In the genomic region with DNA sequence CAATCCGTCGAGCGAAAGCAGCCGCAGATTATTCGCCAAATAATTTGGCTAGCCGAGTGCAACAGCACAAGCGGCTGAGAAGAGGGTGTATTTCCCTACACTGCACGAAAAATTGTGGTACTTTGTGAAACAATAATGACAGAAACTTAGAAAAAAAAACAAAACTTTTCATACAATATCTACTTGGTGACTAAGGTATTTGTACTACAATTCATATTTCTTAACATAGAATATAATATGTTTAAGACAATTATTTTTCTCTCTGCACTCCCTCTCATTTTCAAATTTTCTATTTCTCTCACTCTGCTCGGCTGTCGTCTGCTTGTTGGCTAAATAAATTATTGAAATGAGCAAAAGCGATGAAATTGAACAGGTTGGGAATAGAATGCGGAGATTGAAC, we compare ENCODE assay signal across 4 fruit fly cellular contexts.
TF ChIP-seq lines count a peak whose summit lies in the region.

No protein-coding gene starts in this region.

- no peak for TF ChIP-seq CTCF in whole organism, embryonic (GFP tag; optimal IDR thresholded peaks at IDR 0.05; lab: Kevin White, UChicago)

TF ChIP-seq in whole organism, adult, 20 proteins besides CTCF, POLR2A, EP300 and RAD21:
- TF ChIP-seq CG5204 (GFP tag; optimal IDR thresholded peaks at IDR 0.05; lab: Kevin White, UChicago) (peak; percentile 51), pad (GFP tag; optimal IDR thresholded peaks at IDR 0.05; lab: Kevin White, UChicago) (no peak), CG14711 (tag; optimal IDR thresholded peaks at IDR 0.05; lab: Kevin White, UChicago) (peak; percentile 44), CG12768 (GFP tag; optimal IDR thresholded peaks at IDR 0.05; lab: Kevin White, UChicago) (peak; percentile 11), CG11617 (GFP tag; optimal IDR thresholded peaks at IDR 0.05; lab: Kevin White, UChicago) (no peak), toe (GFP tag; optimal IDR thresholded peaks at IDR 0.05; lab: Kevin White, UChicago) (peak; percentile 70), bab1 (GFP tag; optimal IDR thresholded peaks at IDR 0.05; lab: Kevin White, UChicago) (no peak), cic (GFP tag; optimal IDR thresholded peaks at IDR 0.05; lab: Kevin White, UChicago) (no peak), CG33017 (tag; optimal IDR thresholded peaks at IDR 0.05; lab: Kevin White, UChicago) (peak; percentile 39), tj (GFP tag; optimal IDR thresholded peaks at IDR 0.05; lab: Kevin White, UChicago) (no peak), CG7101 (tag; optimal IDR thresholded peaks at IDR 0.05; lab: Kevin White, UChicago) (peak; percentile 42), Mnt (GFP tag; optimal IDR thresholded peaks at IDR 0.05; lab: Kevin White, UChicago) (no peak), Hr96 (GFP tag; optimal IDR thresholded peaks at IDR 0.05; lab: Kevin White, UChicago) (no peak), CG1620 (GFP tag; optimal IDR thresholded peaks at IDR 0.05; lab: Kevin White, UChicago) (no peak), Clk (GFP tag; optimal IDR thresholded peaks at IDR 0.05; lab: Kevin White, UChicago) (no peak), ovo (GFP tag; optimal IDR thresholded peaks at IDR 0.05; lab: Kevin White, UChicago) (no peak), CG7045 (GFP tag; optimal IDR thresholded peaks at IDR 0.05; lab: Kevin White, UChicago) (peak; percentile 53), kay (GFP tag; lab: Kevin White, UChicago; ENCODE audit: borderline replicate concordance) (no peak), cnc (optimal IDR thresholded peaks at IDR 0.05; lab: Kevin White, UChicago) (no peak), Crg-1 (GFP tag; optimal IDR thresholded peaks at IDR 0.05; lab: Kevin White, UChicago) (no peak)

TF ChIP-seq in whole organism, embryonic, 481 proteins besides CTCF, POLR2A, EP300 and RAD21 (continues in another document):
- TF ChIP-seq CG5245 (GFP tag; optimal IDR thresholded peaks at IDR 0.05; lab: Kevin White, UChicago) (peak; percentile 24), da (GFP tag; optimal IDR thresholded peaks at IDR 0.05; lab: Kevin White, UChicago) (no peak), CG10565 (GFP tag; optimal IDR thresholded peaks at IDR 0.05; lab: Kevin White, UChicago) (no peak), nau (GFP tag; optimal IDR thresholded peaks at IDR 0.05; lab: Kevin White, UChicago) (no peak), klu (GFP tag; IDR thresholded peaks at IDR 0.05; lab: Robert Waterston, UW) (no peak), chif (GFP tag; optimal IDR thresholded peaks at IDR 0.05; lab: Kevin White, UChicago) (no peak), sisA (GFP tag; IDR thresholded peaks at IDR 0.05; lab: Robert Waterston, UW) (no peak; the same call in 1 of the 2 replicates), insv (GFP tag; optimal IDR thresholded peaks at IDR 0.05; lab: Kevin White, UChicago) (no peak), ems (GFP tag; optimal IDR thresholded peaks at IDR 0.05; lab: Kevin White, UChicago) (no peak), CG43689 (GFP tag; IDR thresholded peaks at IDR 0.05; lab: Robert Waterston, UW) (no peak), HHEX (GFP tag; optimal IDR thresholded peaks at IDR 0.05; lab: Kevin White, UChicago) (peak; percentile 11), grn (GFP tag; optimal IDR thresholded peaks at IDR 0.05; lab: Kevin White, UChicago) (no peak), CG9727 (GFP tag; optimal IDR thresholded peaks at IDR 0.05; lab: Kevin White, UChicago) (peak; percentile 36), phol (tag; optimal IDR thresholded peaks at IDR 0.05; lab: Kevin White, UChicago) (peak; percentile 47), Nf-YC (tag; optimal IDR thresholded peaks at IDR 0.05; lab: Kevin White, UChicago) (no peak), Bteb2 (GFP tag; optimal IDR thresholded peaks at IDR 0.05; lab: Kevin White, UChicago) (no peak), Dad (GFP tag; optimal IDR thresholded peaks at IDR 0.05; lab: Kevin White, UChicago) (no peak), CG1832 (GFP tag; optimal IDR thresholded peaks at IDR 0.05; lab: Kevin White, UChicago) (no peak), CG30431 (GFP tag; optimal IDR thresholded peaks at IDR 0.05; lab: Kevin White, UChicago) (no peak), Tbp (GFP tag; optimal IDR thresholded peaks at IDR 0.05; lab: Kevin White, UChicago) (no peak), lola (GFP tag; optimal IDR thresholded peaks at IDR 0.05; lab: Kevin White, UChicago) (peak in 1 of 3 experiments; percentile 23), CG31441 (GFP tag; IDR thresholded peaks at IDR 0.05; lab: Robert Waterston, UW) (0 out of 2 replicates have a peak, but pooled peaks have one; percentile 8), CG17802 (tag; optimal IDR thresholded peaks at IDR 0.05; lab: Kevin White, UChicago) (no peak), CG6854 (GFP tag; optimal IDR thresholded peaks at IDR 0.05; lab: Kevin White, UChicago) (no peak)

TF ChIP-seq in whole organism, prepupa, 60 proteins besides CTCF, POLR2A, EP300 and RAD21 (continues in another document):
- TF ChIP-seq CG3032 (tag; optimal IDR thresholded peaks at IDR 0.05; lab: Kevin White, UChicago) (no peak), eg (GFP tag; IDR thresholded peaks at IDR 0.05; lab: Robert Waterston, UW) (peak; percentile 89), net (GFP tag; optimal IDR thresholded peaks at IDR 0.05; lab: Kevin White, UChicago) (peak; percentile 43), spab (GFP tag; optimal IDR thresholded peaks at IDR 0.05; lab: Kevin White, UChicago) (no peak), Sox15 (GFP tag; optimal IDR thresholded peaks at IDR 0.05; lab: Kevin White, UChicago) (no peak), Eip93F (GFP tag; optimal IDR thresholded peaks at IDR 0.05; lab: Kevin White, UChicago) (no peak), esn (GFP tag; optimal IDR thresholded peaks at IDR 0.05; lab: Kevin White, UChicago) (no peak), CG8319 (GFP tag; optimal IDR thresholded peaks at IDR 0.05; lab: Kevin White, UChicago) (no peak), Ets96B (tag; optimal IDR thresholded peaks at IDR 0.05; lab: Kevin White, UChicago) (no peak), CG34406 (GFP tag; optimal IDR thresholded peaks at IDR 0.05; lab: Kevin White, UChicago) (no peak), fkh (GFP tag; optimal IDR thresholded peaks at IDR 0.05; lab: Kevin White, UChicago) (no peak), cyc (GFP tag; optimal IDR thresholded peaks at IDR 0.05; lab: Kevin White, UChicago) (no peak), CG1621 (tag; optimal IDR thresholded peaks at IDR 0.05; lab: Kevin White, UChicago) (no peak), Hr39 (GFP tag; optimal IDR thresholded peaks at IDR 0.05; lab: Kevin White, UChicago) (no peak), Sox102F (GFP tag; optimal IDR thresholded peaks at IDR 0.05; lab: Kevin White, UChicago) (no peak), pdm3 (GFP tag; optimal IDR thresholded peaks at IDR 0.05; lab: Kevin White, UChicago) (peak; percentile 27), Lpt (GFP tag; optimal IDR thresholded peaks at IDR 0.05; lab: Kevin White, UChicago) (no peak), CG7368 (GFP tag; optimal IDR thresholded peaks at IDR 0.05; lab: Kevin White, UChicago) (no peak), achi (GFP tag; optimal IDR thresholded peaks at IDR 0.05; lab: Kevin White, UChicago) (peak; percentile 41), CG6163 (GFP tag; IDR thresholded peaks at IDR 0.05; lab: Robert Waterston, UW) (peak; percentile 80), Met (GFP tag; optimal IDR thresholded peaks at IDR 0.05; lab: Kevin White, UChicago) (peak; percentile 3), CG6276 (GFP tag; optimal IDR thresholded peaks at IDR 0.05; lab: Kevin White, UChicago) (peak; percentile 60), Ets21C (GFP tag; optimal IDR thresholded peaks at IDR 0.05; lab: Kevin White, UChicago) (no peak), Hr38 (GFP tag; optimal IDR thresholded peaks at IDR 0.05; lab: Kevin White, UChicago) (no peak), CG6808 (GFP tag; optimal IDR thresholded peaks at IDR 0.05; lab: Kevin White, UChicago) (peak; percentile 41), CG15336 (GFP tag; IDR thresholded peaks at IDR 0.05; lab: Robert Waterston, UW) (peak; percentile 89)

TF ChIP-seq in whole organism, pupa, 21 proteins besides CTCF, POLR2A, EP300 and RAD21:
- TF ChIP-seq rn (GFP tag; IDR thresholded peaks at IDR 0.05; lab: Robert Waterston, UW) = peak; percentile 51
- peak; percentile 26 for TF ChIP-seq CG8159 (tag; optimal IDR thresholded peaks at IDR 0.05; lab: Kevin White, UChicago)
- TF ChIP-seq CG14655 (GFP tag; optimal IDR thresholded peaks at IDR 0.05; lab: Kevin White, UChicago) = peak; percentile 65
- no peak for TF ChIP-seq Snoo (tag; optimal IDR thresholded peaks at IDR 0.05; lab: Kevin White, UChicago)
- peak; percentile 78 for TF ChIP-seq CG4496 (GFP tag; IDR thresholded peaks at IDR 0.05; lab: Robert Waterston, UW)
- TF ChIP-seq CG13204 (GFP tag; optimal IDR thresholded peaks at IDR 0.05; lab: Kevin White, UChicago) = no peak
- peak; percentile 31 for TF ChIP-seq Pif1A (GFP tag; optimal IDR thresholded peaks at IDR 0.05; lab: Kevin White, UChicago)
- TF ChIP-seq Pif1B (GFP tag; optimal IDR thresholded peaks at IDR 0.05; lab: Kevin White, UChicago) = no peak
- TF ChIP-seq CG15710 (tag; optimal IDR thresholded peaks at IDR 0.05; lab: Kevin White, UChicago) = peak; percentile 8
- TF ChIP-seq CG10348 (GFP tag; IDR thresholded peaks at IDR 0.05; lab: Robert Waterston, UW) = no peak
- TF ChIP-seq CG34367 (tag; optimal IDR thresholded peaks at IDR 0.05; lab: Kevin White, UChicago) = no peak
- peak; percentile 3 for TF ChIP-seq CG9948 (tag; optimal IDR thresholded peaks at IDR 0.05; lab: Kevin White, UChicago)
- TF ChIP-seq CG17806 (tag; optimal IDR thresholded peaks at IDR 0.05; lab: Kevin White, UChicago) = no peak
- TF ChIP-seq gl (tag; optimal IDR thresholded peaks at IDR 0.05; lab: Kevin White, UChicago) = no peak
- peak; percentile 84 for TF ChIP-seq Ets98B (GFP tag; IDR thresholded peaks at IDR 0.05; lab: Robert Waterston, UW)
- TF ChIP-seq D1 (tag; optimal IDR thresholded peaks at IDR 0.05; lab: Kevin White, UChicago) = no peak
- peak; percentile 68 for TF ChIP-seq CG12605 (GFP tag; IDR thresholded peaks at IDR 0.05; lab: Robert Waterston, UW)
- TF ChIP-seq fd96Ca (GFP tag; IDR thresholded peaks at IDR 0.05; lab: Robert Waterston, UW) = no peak
- no peak for TF ChIP-seq EcR (GFP tag; optimal IDR thresholded peaks at IDR 0.05; lab: Kevin White, UChicago)
- TF ChIP-seq CG32121 (GFP tag; IDR thresholded peaks at IDR 0.05; lab: Robert Waterston, UW) = peak; percentile 81
- TF ChIP-seq CG8301 (tag; optimal IDR thresholded peaks at IDR 0.05; lab: Kevin White, UChicago) = peak; percentile 56
